Worm (Caenorhabditis elegans): ENCODE measurements around the gene ZK218.4.

The ZK218.4 gene

ce11 chrV:17098669-17099068, at the start of gene ZK218.4, which contains the start of gene ZK218.3:
TSS of gene ZK218.4 (plus strand) at chrV:17098854.
TSS of gene ZK218.3 (minus strand) at chrV:17098769.
- no peak for TF ChIP-seq hmg-1.2 (GFP tag; IDR thresholded peaks at IDR 0.05)
- TF ChIP-seq ekl-4 (GFP tag; IDR thresholded peaks at IDR 0.05) = no peak
- no peak for TF ChIP-seq F39B2.1 (GFP tag; IDR thresholded peaks at IDR 0.05)
- no peak for TF ChIP-seq C06A6.2 (GFP tag; conservative IDR thresholded peaks at IDR 0.05)
- no peak for TF ChIP-seq ceh-40 (GFP tag; IDR thresholded peaks at IDR 0.05)
- no peak for TF ChIP-seq F57C9.4 (tag; optimal IDR thresholded peaks at IDR 0.05)
- no peak for TF ChIP-seq ztf-18 (tag; optimal IDR thresholded peaks at IDR 0.05)

ce11 chrV:17059987-17060386, 38.7 kb upstream of the ZK218.4 start, which contains the start of gene sri-66:
TSS of gene sri-66 (plus strand) at chrV:17060287.
- TF ChIP-seq unc-62 (GFP tag; optimal IDR thresholded peaks at IDR 0.05) = no peak
- no peak for TF ChIP-seq snpc-1.1 (tag; optimal IDR thresholded peaks at IDR 0.05; ENCODE audit: insufficient read depth)
- TF ChIP-seq aptf-3 (GFP tag; IDR thresholded peaks at IDR 0.05) = no peak
- TF ChIP-seq F33H1.4 (GFP tag; IDR thresholded peaks at IDR 0.05) = no peak
- TF ChIP-seq lag-1 (GFP tag; IDR thresholded peaks at IDR 0.05) = no peak
- no peak for TF ChIP-seq ekl-4 (GFP tag; IDR thresholded peaks at IDR 0.05)
- TF ChIP-seq cebp-2 (GFP tag; IDR thresholded peaks at IDR 0.05) = no peak
- no peak for TF ChIP-seq madf-10 (tag; optimal IDR thresholded peaks at IDR 0.05)
- TF ChIP-seq die-1 (tag; optimal IDR thresholded peaks at IDR 0.05) = no peak
- no peak for TF ChIP-seq F10E7.11 (tag; optimal IDR thresholded peaks at IDR 0.05)
- no peak for TF ChIP-seq hlh-26 (GFP tag; conservative IDR thresholded peaks at IDR 0.05)

- TF ChIP-seq unc-130 (GFP tag; optimal IDR thresholded peaks at IDR 0.05) = no peak
- TF ChIP-seq nhr-27 (tag; optimal IDR thresholded peaks at IDR 0.05) = no peak
- no peak for TF ChIP-seq F10E7.11 (tag; optimal IDR thresholded peaks at IDR 0.05)
Observed at ce11 chrV:17061585-17061984, 37.1 kb upstream of the ZK218.4 start, which contains the start of gene F28B1.9. TSS of gene F28B1.9 (plus strand) at chrV:17061885.

ce11 chrV:17064676-17065075, 34.0 kb upstream of the ZK218.4 start, which contains the start of gene srh-255:
TSS of gene srh-255 (plus strand) at chrV:17064976.
- TF ChIP-seq tbx-9 (tag; optimal IDR thresholded peaks at IDR 0.05; ENCODE audit: borderline replicate concordance) (no peak), Y67H2A.10 (GFP tag; conservative IDR thresholded peaks at IDR 0.05) (no peak), ztf-26 (tag; optimal IDR thresholded peaks at IDR 0.05) (no peak), ceh-100 (GFP tag; IDR thresholded peaks at IDR 0.05) (no peak), F22D6.2 (tag; optimal IDR thresholded peaks at IDR 0.05) (no peak), Y95B8A.8 (GFP tag; IDR thresholded peaks at IDR 0.05) (no peak), die-1 (tag; optimal IDR thresholded peaks at IDR 0.05) (no peak), ccch-3 (GFP tag; optimal IDR thresholded peaks at IDR 0.05) (no peak), dox-1 (GFP tag; IDR thresholded peaks at IDR 0.05) (no peak), Y53F4B.3 (GFP tag; IDR thresholded peaks at IDR 0.05) (no peak), bed-2 (GFP tag; IDR thresholded peaks at IDR 0.05) (no peak), cebp-1 (GFP tag; IDR thresholded peaks at IDR 0.05) (no peak), cebp-1 (tag; optimal IDR thresholded peaks at IDR 0.05) (no peak), Y79H2A.3 (GFP tag; conservative IDR thresholded peaks at IDR 0.05) (no peak)

ce11 chrV:17066634-17067033, 32.0 kb upstream of the ZK218.4 start:
- TF ChIP-seq unc-130 (GFP tag; optimal IDR thresholded peaks at IDR 0.05) (no peak), madf-3 (GFP tag; IDR thresholded peaks at IDR 0.05) (no peak), ztf-22 (GFP tag; optimal IDR thresholded peaks at IDR 0.05) (no peak), nfyb-1 (GFP tag; IDR thresholded peaks at IDR 0.05) (no peak), nfya-1 (tag; optimal IDR thresholded peaks at IDR 0.05; ENCODE audit: borderline replicate concordance, insufficient read depth) (no peak), F52B5.7 (tag; optimal IDR thresholded peaks at IDR 0.05) (no peak), efl-1 (GFP tag; optimal IDR thresholded peaks at IDR 0.05) (no peak), nfya-2 (GFP tag; IDR thresholded peaks at IDR 0.05) (no peak), chd-7 (tag; optimal IDR thresholded peaks at IDR 0.05) (no peak), Y53G8AR.9 (GFP tag; conservative IDR thresholded peaks at IDR 0.05) (no peak), B0019.2 (GFP tag; conservative IDR thresholded peaks at IDR 0.05) (no peak), mxl-1 (tag; optimal IDR thresholded peaks at IDR 0.05) (no peak), aptf-3 (GFP tag; IDR thresholded peaks at IDR 0.05) (no peak), F23B12.7 (tag; optimal IDR thresholded peaks at IDR 0.05; ENCODE audit: insufficient read depth) (no peak)
